Fruit fly (Drosophila melanogaster) whole organism, adult: Measurements from ENCODE around the gene Mabi.

Experiments used
- CG11617 ChIP-seq: fragments of 200-800 bp; sonication (Bioruptor generic); optimal IDR thresholded peaks from 2 replicates; lab custom pipeline; 2017; ENCODE audit warnings: mild to moderate bottlenecking, missing biosample characterization, missing genetic modification reagents, missing genetic modification characterization
- CG12768 ChIP-seq: fragments of 200-800 bp; sonication (Bioruptor generic); optimal IDR thresholded peaks from 2 replicates; lab custom pipeline; 2017; ENCODE audit warnings: missing biosample characterization, missing genetic modification characterization, mild to moderate bottlenecking, moderate library complexity, missing genetic modification reagents
- CG7045 ChIP-seq: fragments of 200-800 bp; sonication (Bioruptor generic); optimal IDR thresholded peaks from 2 replicates; lab custom pipeline; 2017; ENCODE audit warnings: missing biosample characterization, mild to moderate bottlenecking, missing genetic modification characterization
- cic ChIP-seq: fragments of 200-800 bp; sonication (Bioruptor generic); optimal IDR thresholded peaks from 2 replicates; lab custom pipeline; 2017; ENCODE audit warnings: missing biosample characterization, mild to moderate bottlenecking, missing genetic modification characterization, moderate library complexity
- ovo ChIP-seq: fragments of 200-800 bp; sonication (Bioruptor generic); optimal IDR thresholded peaks from 2 replicates; lab custom pipeline; 2016; ENCODE audit warnings: missing biosample characterization, missing genetic modification characterization

- no peak for TF ChIP-seq ovo (GFP tag; lab: Kevin White, UChicago)
- TF ChIP-seq CG12768 (GFP tag; lab: Kevin White, UChicago), result no peak
- no peak for TF ChIP-seq CG7045 (GFP tag; lab: Kevin White, UChicago)
- no peak for TF ChIP-seq cic (GFP tag; lab: Kevin White, UChicago)
- no peak for TF ChIP-seq CG11617
These were observed 22.7 kb upstream of the Mabi start, which contains the start of gene Naa20B for dm6 chr2L:13257177-13257576.
